Worm (Caenorhabditis elegans): Measurements from ENCODE around the gene nfx-1.

nfx-1 gene

ce11 chrIII:6420995-6421404 is 45.8 kb downstream of the nfx-1 start:
- no peak for TF ChIP-seq nhr-28 (tag; optimal IDR thresholded peaks at IDR 0.05)
- peak; percentile 51 to 73 for TF ChIP-seq egl-27 (tag; optimal IDR thresholded peaks at IDR 0.05)
- peak; percentile 83 for TF ChIP-seq unc-130 (tag; optimal IDR thresholded peaks at IDR 0.05)
- TF ChIP-seq jun-1 (tag; optimal IDR thresholded peaks at IDR 0.05): peak; percentile 90
- TF ChIP-seq lin-39 (tag; optimal IDR thresholded peaks at IDR 0.05): peak; percentile 67
- peak; percentile 53 for TF ChIP-seq C34B4.2 (tag; optimal IDR thresholded peaks at IDR 0.05)
- peak; percentile 76 for TF ChIP-seq C04F5.9 (tag; optimal IDR thresholded peaks at IDR 0.05)
- TF ChIP-seq alr-1 (tag; optimal IDR thresholded peaks at IDR 0.05; ENCODE audit: borderline replicate concordance): no peak
- TF ChIP-seq C16A3.4 (tag; optimal IDR thresholded peaks at IDR 0.05): no peak
- TF ChIP-seq swsn-7 (tag; optimal IDR thresholded peaks at IDR 0.05): peak; percentile 96
- peak; percentile 92 for TF ChIP-seq rnt-1 (tag; optimal IDR thresholded peaks at IDR 0.05)
- peak; percentile 88 for TF ChIP-seq pax-3 (tag; optimal IDR thresholded peaks at IDR 0.05)
- TF ChIP-seq sptf-1 (tag; optimal IDR thresholded peaks at IDR 0.05): no peak
- peak; percentile 98 for TF ChIP-seq lin-14 (GFP tag; optimal IDR thresholded peaks at IDR 0.05)
- TF ChIP-seq lin-15B (tag; optimal IDR thresholded peaks at IDR 0.05): no peak
- TF ChIP-seq isw-1 (GFP tag; IDR thresholded peaks at IDR 0.05): peak; percentile 87
- peak; percentile 54 for TF ChIP-seq fkh-10 (GFP tag; optimal IDR thresholded peaks at IDR 0.05)
- TF ChIP-seq nhr-20 (tag; optimal IDR thresholded peaks at IDR 0.05): peak; percentile 98
- TF ChIP-seq Y116A8C.19 (tag; optimal IDR thresholded peaks at IDR 0.05; ENCODE audit: borderline replicate concordance): no peak
- TF ChIP-seq ets-5 (GFP tag; IDR thresholded peaks at IDR 0.05): no peak
- peak; percentile 93 for TF ChIP-seq unc-86 (tag; optimal IDR thresholded peaks at IDR 0.05)
- no peak for TF ChIP-seq zag-1 (tag; optimal IDR thresholded peaks at IDR 0.05)
- peak; percentile 95 for TF ChIP-seq elt-2 (tag; optimal IDR thresholded peaks at IDR 0.05)
- TF ChIP-seq tlp-1 (tag; optimal IDR thresholded peaks at IDR 0.05): no peak
- TF ChIP-seq nhr-71 (tag; optimal IDR thresholded peaks at IDR 0.05): peak; percentile 99
- TF ChIP-seq aha-1 (tag; optimal IDR thresholded peaks at IDR 0.05): peak; percentile 59
- TF ChIP-seq nhr-90 (tag; optimal IDR thresholded peaks at IDR 0.05; ENCODE audit: poor library complexity): peak; percentile 98
- peak; percentile 96 for TF ChIP-seq nhr-19 (GFP tag; conservative IDR thresholded peaks at IDR 0.05)
- TF ChIP-seq tbx-2 (tag; optimal IDR thresholded peaks at IDR 0.05): peak; percentile 96
- peak; percentile 91 for TF ChIP-seq xbp-1 (tag; optimal IDR thresholded peaks at IDR 0.05)
- peak; percentile 77 for TF ChIP-seq sup-37 (GFP tag; optimal IDR thresholded peaks at IDR 0.05)
- peak; percentile 76 to 81 for TF ChIP-seq lin-35 (GFP tag; optimal IDR thresholded peaks at IDR 0.05)
- TF ChIP-seq lsy-2 (tag; optimal IDR thresholded peaks at IDR 0.05): peak; percentile 81 to 88
- TF ChIP-seq ceh-63 (GFP tag; optimal IDR thresholded peaks at IDR 0.05): no peak
- peak; percentile 59 to 72 (median 69) for TF ChIP-seq dpl-1 (GFP tag; optimal IDR thresholded peaks at IDR 0.05)
- peak; percentile 77 for TF ChIP-seq zip-4 (GFP tag; optimal IDR thresholded peaks at IDR 0.05)
- TF ChIP-seq lir-3 (tag; optimal IDR thresholded peaks at IDR 0.05; ENCODE audit: poor library complexity): peak; percentile 76
- peak; percentile 97 for TF ChIP-seq nhr-47 (tag; optimal IDR thresholded peaks at IDR 0.05)
- TF ChIP-seq mab-9 (GFP tag; IDR thresholded peaks at IDR 0.05): peak; percentile 91
- peak; percentile 92 for TF ChIP-seq grh-1 (GFP tag; IDR thresholded peaks at IDR 0.05)
- no peak for TF ChIP-seq nhr-12 (tag; optimal IDR thresholded peaks at IDR 0.05)
- TF ChIP-seq lin-13 (GFP tag; optimal IDR thresholded peaks at IDR 0.05): peak; percentile 63
- TF ChIP-seq fkh-8 (tag; optimal IDR thresholded peaks at IDR 0.05): peak; percentile 92
- peak; percentile 61 for TF ChIP-seq efl-3 (GFP tag; optimal IDR thresholded peaks at IDR 0.05)
- peak; percentile 95 for TF ChIP-seq snu-23 (GFP tag; optimal IDR thresholded peaks at IDR 0.05)
- no peak for TF ChIP-seq ama-1 (optimal IDR thresholded peaks at IDR 0.05)
- peak; percentile 22 for TF ChIP-seq nhr-237 (tag; optimal IDR thresholded peaks at IDR 0.05)
- peak; percentile 31 for TF ChIP-seq F16B12.6 (tag; optimal IDR thresholded peaks at IDR 0.05)
- TF ChIP-seq egl-13 (tag; optimal IDR thresholded peaks at IDR 0.05): peak; percentile 87
- TF ChIP-seq efl-1 (optimal IDR thresholded peaks at IDR 0.05): peak; percentile 91 to 99
- peak; percentile 65 to 98 for TF ChIP-seq efl-1 (GFP tag; optimal IDR thresholded peaks at IDR 0.05 in 1 of 2)
- TF ChIP-seq elt-3 (tag; optimal IDR thresholded peaks at IDR 0.05): peak in 3 of 6 experiments; percentile 20 to 85 (median 78)
- peak; percentile 23 for TF ChIP-seq hlh-4 (tag; optimal IDR thresholded peaks at IDR 0.05)
